Worm (Caenorhabditis elegans): ENCODE data around the gene F21D5.4.
A peak's percentile ranks its signal among the peaks of the same experiment; 100 is the strongest.

DNA sequence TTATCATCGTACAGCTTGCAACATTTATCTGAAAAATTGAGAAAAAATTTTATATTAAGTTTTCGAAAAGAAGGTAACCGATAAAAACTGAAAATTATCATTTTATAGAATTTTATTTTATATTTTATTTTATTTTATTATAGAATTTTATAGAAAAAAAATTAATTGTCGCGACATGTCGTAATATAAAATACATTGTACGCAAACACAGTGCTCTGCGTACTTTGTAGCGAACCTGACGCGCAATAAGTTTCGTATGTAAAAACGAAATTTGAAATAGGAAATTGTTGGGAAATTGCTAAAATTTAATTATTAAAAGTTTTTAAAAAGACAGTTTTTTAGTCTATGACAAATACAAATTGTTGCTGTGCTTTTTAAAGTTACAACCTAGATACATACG lies 46.4 kb upstream of the F21D5.4 start, which contains the start of the genes hst-1 and ints-6:
- TF ChIP-seq aly-2 (tag; optimal IDR thresholded peaks at IDR 0.05) (no peak), lin-13 (GFP tag; optimal IDR thresholded peaks at IDR 0.05) (no peak), Y55F3AM.14 (GFP tag; optimal IDR thresholded peaks at IDR 0.05) (no peak), C34F6.9 (tag; optimal IDR thresholded peaks at IDR 0.05) (peak; percentile 6), unc-39 (tag; optimal IDR thresholded peaks at IDR 0.05) (no peak), lin-11 (tag; optimal IDR thresholded peaks at IDR 0.05) (no peak), R02D3.7 (tag; optimal IDR thresholded peaks at IDR 0.05) (no peak), elt-3 (tag; optimal IDR thresholded peaks at IDR 0.05) (no peak), zag-1 (tag; optimal IDR thresholded peaks at IDR 0.05) (no peak), mdl-1 (tag; optimal IDR thresholded peaks at IDR 0.05) (no peak), ama-1 (optimal IDR thresholded peaks at IDR 0.05) (no peak)

All from whole organism, L2 larva.